Worm (Caenorhabditis elegans) whole organism, young adult: ENCODE measurements around the gene inso-1.
A peak's percentile ranks its signal among the peaks of the same experiment; 100 is the strongest.

Experiments used
- B0261.1 ChIP-seq: sonication (generic microtip); optimal IDR thresholded peaks from 2 replicates; lab custom pipeline; 2016; ENCODE audit warnings: mild to moderate bottlenecking, missing genetic modification characterization, moderate library complexity, missing compliant biosample characterization
- C06A6.2 ChIP-seq: fragments of 200-800 bp; sonication (Bioruptor generic); conservative IDR thresholded peaks from 2 replicates; pipeline ENCODE4 v1.3.6; 2022; ENCODE audit warnings: missing genetic modification characterization, missing compliant biosample characterization
- D2030.7 ChIP-seq: fragments of 200-800 bp; sonication (Bioruptor generic); IDR thresholded peaks from 2 replicates; pipeline ENCODE4 v1.3.6; 2022; ENCODE audit warnings: missing genetic modification reagents, missing genetic modification characterization, missing compliant biosample characterization
- F10E7.11 ChIP-seq: sonication (generic microtip); optimal IDR thresholded peaks from 2 replicates; lab custom pipeline; 2017; ENCODE audit warnings: mild to moderate bottlenecking, missing genetic modification characterization, moderate library complexity, missing compliant biosample characterization
- F22D6.2 ChIP-seq: sonication (generic microtip); optimal IDR thresholded peaks from 2 replicates; lab custom pipeline; 2016; ENCODE audit warnings: mild to moderate bottlenecking, missing genetic modification characterization, missing compliant biosample characterization
- F23B12.7 ChIP-seq: sonication (generic microtip); optimal IDR thresholded peaks from 2 replicates; lab custom pipeline; 2017; ENCODE audit warnings: missing genetic modification characterization, mild to moderate bottlenecking, missing compliant biosample characterization, antibody characterized with exemption, moderate library complexity; ENCODE audit not compliant: insufficient read depth
- F49E8.2 ChIP-seq: sonication (generic microtip); optimal IDR thresholded peaks from 3 replicates; lab custom pipeline; 2017; ENCODE audit warnings: missing genetic modification characterization, mild to moderate bottlenecking, missing compliant biosample characterization, antibody characterized with exemption, moderate library complexity; ENCODE audit not compliant: insufficient read depth
- F52B5.7 ChIP-seq: sonication (generic microtip); optimal IDR thresholded peaks from 2 replicates; lab custom pipeline; 2016; ENCODE audit warnings: mild to moderate bottlenecking, missing genetic modification characterization, missing compliant biosample characterization
- T07F8.4 ChIP-seq: sonication (generic microtip); optimal IDR thresholded peaks from 2 replicates; lab custom pipeline; 2016; ENCODE audit warnings: mild to moderate bottlenecking, missing genetic modification characterization, moderate library complexity, missing compliant biosample characterization
- Y53F4B.3 ChIP-seq: fragments of 200-800 bp; sonication (Bioruptor generic); IDR thresholded peaks from 2 replicates; pipeline ENCODE4 v1.3.6; 2022; ENCODE audit warnings: missing genetic modification reagents, missing genetic modification characterization, missing compliant biosample characterization
- ZK185.1 ChIP-seq: sonication (generic microtip); optimal IDR thresholded peaks from 2 replicates; lab custom pipeline; 2016; ENCODE audit warnings: mild to moderate bottlenecking, missing genetic modification characterization, missing compliant biosample characterization; ENCODE audit not compliant: poor library complexity, severe bottlenecking
- akir-1 ChIP-seq: fragments of 200-800 bp; sonication (Bioruptor generic); optimal IDR thresholded peaks from 2 replicates; lab custom pipeline; 2018; ENCODE audit warnings: mild to moderate bottlenecking, missing genetic modification characterization, moderate library complexity, missing compliant biosample characterization
- atf-7 ChIP-seq: sonication (generic microtip); optimal IDR thresholded peaks from 2 replicates; lab custom pipeline; 2017; ENCODE audit warnings: mild to moderate bottlenecking, missing genetic modification characterization, missing compliant biosample characterization
- attf-5 ChIP-seq: fragments of 200-800 bp; sonication (Bioruptor generic); optimal IDR thresholded peaks from 2 replicates; lab custom pipeline; 2018; ENCODE audit warnings: mild to moderate bottlenecking, missing genetic modification characterization, missing compliant biosample characterization
- attf-6 ChIP-seq: fragments of 200-800 bp; sonication (Bioruptor generic); IDR thresholded peaks from 2 replicates; pipeline ENCODE4 v1.3.6; 2022; ENCODE audit warnings: missing genetic modification reagents, missing genetic modification characterization, missing compliant biosample characterization
- bed-2 ChIP-seq: fragments of 200-800 bp; sonication (Bioruptor generic); IDR thresholded peaks from 2 replicates; pipeline ENCODE4 v1.3.6; 2022; ENCODE audit warnings: missing genetic modification reagents, missing genetic modification characterization, missing compliant biosample characterization
- cebp-2 ChIP-seq: fragments of 200-800 bp; sonication (Bioruptor generic); IDR thresholded peaks from 2 replicates; pipeline ENCODE4 v1.3.6; 2022; ENCODE audit warnings: missing genetic modification characterization, missing compliant biosample characterization
- ceh-79 ChIP-seq: sonication (generic microtip); optimal IDR thresholded peaks from 2 replicates; lab custom pipeline; 2017; ENCODE audit warnings: mild to moderate bottlenecking, missing genetic modification characterization, missing compliant biosample characterization
- dox-1 ChIP-seq: fragments of 200-800 bp; sonication (Bioruptor generic); IDR thresholded peaks from 2 replicates; pipeline ENCODE4 v1.3.6; 2022; ENCODE audit warnings: missing genetic modification reagents, missing genetic modification characterization, missing compliant biosample characterization
- dpff-1 ChIP-seq: sonication (generic microtip); optimal IDR thresholded peaks from 2 replicates; lab custom pipeline; 2017; ENCODE audit warnings: mild to moderate bottlenecking, missing genetic modification characterization, missing compliant biosample characterization
- ekl-4 ChIP-seq: fragments of 200-800 bp; sonication (Bioruptor generic); IDR thresholded peaks from 2 replicates; pipeline ENCODE4 v1.3.6; 2022; ENCODE audit warnings: missing genetic modification reagents, missing genetic modification characterization, missing compliant biosample characterization
- fkh-3 ChIP-seq: sonication (generic microtip); optimal IDR thresholded peaks from 2 replicates; lab custom pipeline; 2016; ENCODE audit warnings: mild to moderate bottlenecking, missing genetic modification characterization, missing compliant biosample characterization
- gei-17 ChIP-seq: fragments of 200-800 bp; sonication (Bioruptor generic); optimal IDR thresholded peaks from 2 replicates; lab custom pipeline; 2018; ENCODE audit warnings: mild to moderate bottlenecking, missing genetic modification characterization, missing compliant biosample characterization
- him-1 ChIP-seq: sonication (generic microtip); optimal IDR thresholded peaks from 2 replicates; lab custom pipeline; 2016; ENCODE audit warnings: missing genotype, missing genetic modification reagents, missing genetic modification characterization, missing compliant biosample characterization
- hmg-1.2 ChIP-seq: fragments of 200-800 bp; sonication (Bioruptor generic); IDR thresholded peaks from 2 replicates; pipeline ENCODE4 v1.3.6; 2022; ENCODE audit warnings: missing genetic modification reagents, missing genetic modification characterization, missing compliant biosample characterization
- hrde-1 ChIP-seq: sonication (generic microtip); optimal IDR thresholded peaks from 2 replicates; lab custom pipeline; 2016; ENCODE audit warnings: missing genetic modification characterization, mild to moderate bottlenecking, missing compliant biosample characterization, moderate library complexity, missing genotype, missing genetic modification reagents, borderline replicate concordance
- hsf-1 ChIP-seq: fragments of 200-800 bp; sonication (Bioruptor generic); IDR thresholded peaks from 2 replicates; pipeline ENCODE4 v1.3.6; 2022; ENCODE audit warnings: missing genetic modification reagents, missing genetic modification characterization, missing compliant biosample characterization
- lag-1 ChIP-seq: fragments of 200-800 bp; sonication (Bioruptor generic); IDR thresholded peaks from 2 replicates; pipeline ENCODE4 v1.3.6; 2022; ENCODE audit warnings: missing genetic modification reagents, missing genetic modification characterization, missing compliant biosample characterization
- lin-40 ChIP-seq: sonication (generic microtip); optimal IDR thresholded peaks from 2 replicates; lab custom pipeline; 2016; ENCODE audit warnings: missing genetic modification characterization, mild to moderate bottlenecking, missing compliant biosample characterization, missing genotype, missing genetic modification reagents
- madf-10 ChIP-seq: sonication (generic microtip); optimal IDR thresholded peaks from 2 replicates; lab custom pipeline; 2016; ENCODE audit warnings: mild to moderate bottlenecking, missing genetic modification characterization, missing compliant biosample characterization
- madf-3 ChIP-seq: fragments of 200-800 bp; sonication (Bioruptor generic); IDR thresholded peaks from 2 replicates; pipeline ENCODE4 v1.3.6; 2022; ENCODE audit warnings: missing genetic modification reagents, missing genetic modification characterization, missing compliant biosample characterization
- mcd-1 ChIP-seq: fragments of 200-800 bp; sonication (Bioruptor generic); IDR thresholded peaks from 2 replicates; pipeline ENCODE4 v1.3.6; 2022; ENCODE audit warnings: missing genetic modification reagents, missing genetic modification characterization, missing compliant biosample characterization
- mel-28 ChIP-seq: sonication (generic microtip); optimal IDR thresholded peaks from 2 replicates; lab custom pipeline; 2016; ENCODE audit warnings: borderline replicate concordance, mild to moderate bottlenecking, missing genetic modification characterization, missing compliant biosample characterization
- nfya-2 ChIP-seq: fragments of 200-800 bp; sonication (Bioruptor generic); IDR thresholded peaks from 2 replicates; pipeline ENCODE4 v1.3.6; 2022; ENCODE audit warnings: missing genetic modification reagents, missing genetic modification characterization, missing compliant biosample characterization
- nfyb-1 ChIP-seq: fragments of 200-800 bp; sonication (Bioruptor generic); IDR thresholded peaks from 2 replicates; pipeline ENCODE4 v1.3.6; 2022; ENCODE audit warnings: missing genetic modification reagents, missing genetic modification characterization, missing compliant biosample characterization
- nhr-179 ChIP-seq: sonication (generic microtip); optimal IDR thresholded peaks from 2 replicates; lab custom pipeline; 2016; ENCODE audit warnings: mild to moderate bottlenecking, missing genetic modification characterization, missing compliant biosample characterization
- nhr-27 ChIP-seq: fragments of 200-800 bp; sonication (Bioruptor generic); optimal IDR thresholded peaks from 2 replicates; lab custom pipeline; 2018; ENCODE audit warnings: mild to moderate bottlenecking, missing genetic modification characterization, moderate library complexity, missing compliant biosample characterization
- nhr-90 ChIP-seq: sonication (generic microtip); optimal IDR thresholded peaks from 2 replicates; lab custom pipeline; 2016; ENCODE audit warnings: missing genotype, mild to moderate bottlenecking, missing genetic modification characterization, missing compliant biosample characterization
- rcor-1 ChIP-seq: fragments of 200-800 bp; sonication (Bioruptor generic); IDR thresholded peaks from 2 replicates; pipeline ENCODE4 v1.3.6; 2022; ENCODE audit warnings: missing genetic modification reagents, missing genetic modification characterization, missing compliant biosample characterization
- rec-8 ChIP-seq, 2 experiments: sonication (generic microtip); optimal IDR thresholded peaks; 2 replicates each; lab custom pipeline; 2016; ENCODE audit warnings: mild to moderate bottlenecking in 2 of 2, missing genetic modification characterization in 2 of 2, missing genetic modification reagents in 2 of 2, missing genotype in 2 of 2, missing biosample characterization in 1 of 2, missing compliant biosample characterization in 1 of 2, moderate library complexity in 1 of 2
- sdz-38 ChIP-seq: sonication (generic microtip); optimal IDR thresholded peaks from 2 replicates; lab custom pipeline; 2016; ENCODE audit warnings: missing genotype, missing genetic modification characterization, missing compliant biosample characterization
- snpc-1.3 ChIP-seq: sonication (generic microtip); optimal IDR thresholded peaks from 2 replicates; lab custom pipeline; 2017; ENCODE audit warnings: missing genetic modification characterization, mild to moderate bottlenecking, missing compliant biosample characterization, antibody characterized with exemption, moderate library complexity, missing genotype, missing genetic modification reagents; ENCODE audit not compliant: insufficient read depth
- zfh-2 ChIP-seq: fragments of 200-800 bp; sonication (Bioruptor generic); conservative IDR thresholded peaks from 2 replicates; pipeline ENCODE4 v1.3.6; 2022; ENCODE audit warnings: missing genetic modification reagents, missing genetic modification characterization, missing compliant biosample characterization
- ztf-26 ChIP-seq: sonication (generic microtip); optimal IDR thresholded peaks from 2 replicates; lab custom pipeline; 2017; ENCODE audit warnings: missing genetic modification characterization, missing compliant biosample characterization

The inso-1 gene

ce11 chrX:1319708-1320107, 19.8 kb downstream of the inso-1 start (continued):
- TF ChIP-seq T07F8.4 (tag; lab: Kevin White, UChicago) (no peak), F49E8.2 (tag; lab: Kevin White, UChicago) (no peak), ceh-79 (tag; lab: Kevin White, UChicago) (no peak), dox-1 (GFP tag; lab: Robert Waterston, UW) (peak; percentile 85), lag-1 (GFP tag; lab: Robert Waterston, UW) (no peak), nfya-2 (GFP tag; lab: Robert Waterston, UW) (no peak), attf-6 (GFP tag; lab: Robert Waterston, UW) (no peak), D2030.7 (GFP tag; lab: Robert Waterston, UW) (0 out of 2 replicates have a peak, but pooled peaks have one; percentile 10), C06A6.2 (GFP tag; lab: Robert Waterston, UW) (0 out of 2 replicates have a peak, but pooled peaks have one; percentile 17), gei-17 (GFP tag; lab: Kevin White, UChicago) (peak; percentile 71), rcor-1 (GFP tag; lab: Robert Waterston, UW) (0 out of 2 replicates have a peak, but pooled peaks have one; percentile 38), mel-28 (peak; percentile 12), F22D6.2 (tag; lab: Kevin White, UChicago) (no peak)
- TF ChIP-seq, all 124 proteins: peak for 37

ce11 chrX:1321044-1321443, 21.1 kb downstream of the inso-1 start, which contains the start of gene pdk-1:
Gene pdk-1 (plus strand): TSS chrX:1321344.
- TF ChIP-seq cebp-2 (GFP tag; lab: Robert Waterston, UW) (no peak), ztf-26 (tag; lab: Kevin White, UChicago) (no peak), him-1 (no peak), F23B12.7 (tag; lab: Kevin White, UChicago) (no peak), nhr-90 (tag; lab: Kevin White, UChicago) (no peak), F10E7.11 (no peak), hrde-1 (tag; lab: Kevin White, UChicago) (no peak)

DNA sequence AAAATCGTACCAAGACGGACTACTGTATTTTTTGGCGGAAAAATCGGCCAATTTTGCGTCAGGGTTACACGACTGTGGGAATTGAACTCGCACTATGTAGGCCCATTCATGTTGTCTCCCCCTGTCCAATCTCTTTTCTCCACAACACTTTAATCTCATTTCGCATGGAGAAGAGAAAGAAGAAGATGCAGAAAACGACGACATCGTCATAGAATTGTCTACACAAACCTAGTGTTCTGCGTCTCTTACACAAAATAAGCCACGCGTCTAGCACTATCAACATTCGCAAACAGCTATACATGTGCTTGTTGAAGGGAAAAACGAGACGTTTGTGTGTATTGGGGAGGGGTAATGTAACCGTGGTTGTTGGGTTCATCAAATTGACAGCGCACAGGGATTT, 23.0 kb downstream of the inso-1 start:
- TF ChIP-seq hsf-1 (no peak), hrde-1 (tag; lab: Kevin White, UChicago) (no peak), rec-8 (tag; optimal IDR thresholded peaks at IDR 0.05; lab: Kevin White, UChicago) (no peak), nhr-27 (tag; lab: Kevin White, UChicago) (no peak), bed-2 (no peak), madf-10 (peak; percentile 22), zfh-2 (GFP tag; lab: Robert Waterston, UW) (no peak), lag-1 (GFP tag; lab: Robert Waterston, UW) (no peak), lin-40 (tag; lab: Kevin White, UChicago) (peak; percentile 95), nfyb-1 (GFP tag; lab: Robert Waterston, UW) (0 out of 2 replicates have a peak, but pooled peaks have one; percentile 54), Y53F4B.3 (GFP tag; lab: Robert Waterston, UW) (no peak), atf-7 (peak; percentile 19), D2030.7 (GFP tag; lab: Robert Waterston, UW) (no peak), snpc-1.3 (tag; lab: Kevin White, UChicago) (no peak), mcd-1 (GFP tag; lab: Robert Waterston, UW) (peak; percentile 48), dpff-1 (tag; lab: Kevin White, UChicago) (no peak), sdz-38 (tag; lab: Kevin White, UChicago) (no peak), madf-3 (0 out of 2 replicates have a peak, but pooled peaks have one; percentile 25), attf-5 (GFP tag; lab: Kevin White, UChicago) (peak; percentile 16), F23B12.7 (tag; lab: Kevin White, UChicago) (peak; percentile 59), rcor-1 (GFP tag; lab: Robert Waterston, UW) (peak; percentile 54), ZK185.1 (no peak), cebp-2 (GFP tag; lab: Robert Waterston, UW) (no peak), hmg-1.2 (GFP tag; lab: Robert Waterston, UW) (peak; percentile 69), nfya-2 (GFP tag; lab: Robert Waterston, UW) (no peak), nhr-179 (tag; lab: Kevin White, UChicago) (no peak), ekl-4 (GFP tag; lab: Robert Waterston, UW) (no peak), F52B5.7 (no peak), akir-1 (GFP tag; lab: Kevin White, UChicago) (no peak), fkh-3 (tag; lab: Kevin White, UChicago) (no peak), B0261.1 (tag; lab: Kevin White, UChicago) (peak; percentile 12)
